Fruit fly (Drosophila melanogaster) whole organism, embryonic: ENCODE results near the gene CG34269.
A peak's percentile ranks its signal among the peaks of the same experiment; 100 is the strongest.

ENCODE experiments used
- Asciz ChIP-seq: fragments of 200-800 bp; sonication (Bioruptor generic); optimal IDR thresholded peaks from 2 replicates; lab custom pipeline; 2017; ENCODE audit warnings: missing biosample characterization, mild to moderate bottlenecking, missing genetic modification characterization, missing genetic modification reagents
- CG10147 ChIP-seq: fragments of 200-800 bp; sonication (Bioruptor generic); optimal IDR thresholded peaks from 2 replicates; lab custom pipeline; 2019; ENCODE audit warnings: missing biosample characterization, mild to moderate bottlenecking, missing genetic modification characterization, moderate library complexity
- CG11398 ChIP-seq: fragments of 200-800 bp; sonication (Bioruptor generic); optimal IDR thresholded peaks from 2 replicates; lab custom pipeline; 2016; ENCODE audit warnings: missing biosample characterization, missing genetic modification characterization
- CG11504 ChIP-seq: fragments of 200-800 bp; sonication (Bioruptor generic); optimal IDR thresholded peaks from 3 replicates; lab custom pipeline; 2019; ENCODE audit warnings: missing biosample characterization, mild to moderate bottlenecking, missing genetic modification characterization, moderate library complexity
- CG14441 ChIP-seq: fragments of 200-800 bp; sonication (Bioruptor generic); IDR thresholded peaks from 2 replicates; pipeline ENCODE4 v1.3.6; 2022; ENCODE audit warnings: missing biosample characterization, missing genetic modification characterization
- CG16815 ChIP-seq: fragments of 200-800 bp; sonication (Bioruptor generic); optimal IDR thresholded peaks from 3 replicates; lab custom pipeline; 2017; ENCODE audit warnings: missing biosample characterization, mild to moderate bottlenecking, missing genetic modification characterization
- CG16863 ChIP-seq: fragments of 200-800 bp; sonication (Bioruptor generic); optimal IDR thresholded peaks from 3 replicates; lab custom pipeline; 2016; ENCODE audit warnings: missing biosample characterization, missing genetic modification characterization
- CG17359 ChIP-seq: fragments of 200-800 bp; sonication (Bioruptor generic); optimal IDR thresholded peaks from 3 replicates; lab custom pipeline; 2018; ENCODE audit warnings: missing biosample characterization, mild to moderate bottlenecking, missing genetic modification characterization, moderate library complexity
- CG18262 ChIP-seq: fragments of 200-800 bp; optimal IDR thresholded peaks from 3 replicates; lab custom pipeline; 2019; ENCODE audit warnings: missing biosample characterization, mild to moderate bottlenecking, missing genetic modification characterization, moderate library complexity
- CG2120 ChIP-seq: fragments of 200-800 bp; sonication (Bioruptor generic); optimal IDR thresholded peaks from 3 replicates; lab custom pipeline; 2016; ENCODE audit warnings: missing biosample characterization, missing genetic modification characterization
- CG31441 ChIP-seq: fragments of 200-800 bp; sonication (Bioruptor generic); IDR thresholded peaks from 2 replicates; pipeline ENCODE4 v1.3.6; 2022; ENCODE audit warnings: missing biosample characterization, missing genetic modification characterization
- CG32532 ChIP-seq: fragments of 200-800 bp; sonication (Bioruptor generic); IDR thresholded peaks from 2 replicates; pipeline ENCODE4 v1.3.6; 2022; ENCODE audit warnings: missing biosample characterization, missing genetic modification characterization
- CG43689 ChIP-seq: fragments of 200-800 bp; sonication (Bioruptor generic); IDR thresholded peaks from 2 replicates; pipeline ENCODE4 v1.3.6; 2022; ENCODE audit warnings: missing biosample characterization, missing genetic modification characterization
- CG7987 ChIP-seq: fragments of 200-800 bp; sonication (Bioruptor generic); optimal IDR thresholded peaks from 2 replicates; lab custom pipeline; 2018; ENCODE audit warnings: missing biosample characterization, mild to moderate bottlenecking, missing genetic modification characterization, moderate library complexity
- CHES-1-like ChIP-seq: fragments of 200-800 bp; sonication (Bioruptor generic); optimal IDR thresholded peaks from 2 replicates; lab custom pipeline; 2016; ENCODE audit warnings: missing biosample characterization, missing genetic modification characterization
- CTCF ChIP-seq: fragments of 200-800 bp; sonication (Bioruptor generic); optimal IDR thresholded peaks from 2 replicates; lab custom pipeline; 2017; ENCODE audit warnings: missing biosample characterization, mild to moderate bottlenecking, missing genetic modification characterization, moderate library complexity
- D19A ChIP-seq: fragments of 200-800 bp; optimal IDR thresholded peaks from 3 replicates; lab custom pipeline; 2019; ENCODE audit warnings: missing biosample characterization, mild to moderate bottlenecking, missing genetic modification characterization, moderate library complexity
- D19B ChIP-seq: fragments of 200-800 bp; sonication (Bioruptor generic); optimal IDR thresholded peaks from 2 replicates; lab custom pipeline; 2017; ENCODE audit warnings: missing biosample characterization, mild to moderate bottlenecking, missing genetic modification characterization
- Doc2 ChIP-seq: fragments of 200-800 bp; sonication (Bioruptor generic); IDR thresholded peaks from 2 replicates; pipeline ENCODE4 v1.3.6; 2022; ENCODE audit warnings: missing biosample characterization, missing genetic modification characterization
- Dp ChIP-seq: fragments of 200-800 bp; sonication (Bioruptor generic); optimal IDR thresholded peaks from 2 replicates; lab custom pipeline; 2018; ENCODE audit warnings: missing biosample characterization, mild to moderate bottlenecking, missing genetic modification characterization, moderate library complexity
- Eip74EF ChIP-seq, 2 experiments: fragments of 200-800 bp in 1 of 2; fragments of >200 bp in 1 of 2; sonication (Bioruptor generic) in 1 of 2; optimal IDR thresholded peaks; 2 replicates each; lab custom pipeline; 2017 to 2019; ENCODE audit warnings: missing biosample characterization in 2 of 2, missing genetic modification characterization in 2 of 2, mild to moderate bottlenecking in 1 of 2, moderate library complexity in 1 of 2
- H15 ChIP-seq: fragments of 200-800 bp; sonication (Bioruptor generic); IDR thresholded peaks from 3 replicates; pipeline ENCODE4 v1.3.6; 2022; ENCODE audit warnings: missing biosample characterization, missing genetic modification characterization
- Hand ChIP-seq: fragments of 200-800 bp; sonication (Bioruptor generic); optimal IDR thresholded peaks from 2 replicates; lab custom pipeline; 2017; ENCODE audit warnings: mild to moderate bottlenecking, missing biosample characterization, missing genetic modification reagents, missing genetic modification characterization
- Kr ChIP-seq: fragments of 200-800 bp; sonication (Bioruptor generic); optimal IDR thresholded peaks from 2 replicates; lab custom pipeline; 2017; ENCODE audit warnings: missing biosample characterization, mild to moderate bottlenecking, missing genetic modification characterization
- Xrp1 ChIP-seq: fragments of 200-800 bp; sonication (Bioruptor generic); IDR thresholded peaks from 2 replicates; pipeline ENCODE4 v1.3.6; 2022; ENCODE audit warnings: missing biosample characterization, missing genetic modification characterization
- chif ChIP-seq, 2 experiments: fragments of 200-800 bp; sonication (Bioruptor generic); optimal IDR thresholded peaks; 3 replicates each; lab custom pipeline; 2016; ENCODE audit warnings: missing biosample characterization in 2 of 2, missing genetic modification characterization in 2 of 2
- ci ChIP-seq: fragments of 200-800 bp; sonication (Bioruptor generic); IDR thresholded peaks from 3 replicates; pipeline ENCODE4 v1.3.6; 2022; ENCODE audit warnings: missing biosample characterization, missing genetic modification characterization
- da ChIP-seq: fragments of 200-800 bp; sonication (Bioruptor generic); optimal IDR thresholded peaks from 2 replicates; lab custom pipeline; 2016; ENCODE audit warnings: missing biosample characterization, missing genetic modification characterization
- danr ChIP-seq: fragments of 200-800 bp; sonication (Bioruptor generic); IDR thresholded peaks from 2 replicates; pipeline ENCODE4 v1.3.6; 2022; ENCODE audit warnings: missing biosample characterization, missing genetic modification characterization
- dati ChIP-seq: fragments of 200-800 bp; sonication (Bioruptor generic); IDR thresholded peaks from 2 replicates; pipeline ENCODE4 v1.3.6; 2022; ENCODE audit warnings: missing biosample characterization, missing genetic modification characterization
- dmrt99B ChIP-seq: fragments of 200-800 bp; sonication (Bioruptor generic); optimal IDR thresholded peaks from 2 replicates; lab custom pipeline; 2018; ENCODE audit warnings: missing biosample characterization, mild to moderate bottlenecking, missing genetic modification characterization, moderate library complexity
- dpn ChIP-seq, 2 experiments: fragments of 200-800 bp; sonication (Bioruptor generic); optimal IDR thresholded peaks; 3 replicates each; lab custom pipeline; 2016; ENCODE audit warnings: missing biosample characterization in 2 of 2, missing genetic modification characterization in 2 of 2
- dysf ChIP-seq: fragments of 200-800 bp; sonication (Bioruptor generic); IDR thresholded peaks from 3 replicates; pipeline ENCODE4 v1.3.6; 2022; ENCODE audit warnings: missing biosample characterization, missing genetic modification characterization
- eve ChIP-seq, 2 experiments: fragments of >200 bp; optimal IDR thresholded peaks; 2 replicates each; lab custom pipeline; 2017; ENCODE audit warnings: missing biosample characterization in 2 of 2, missing genetic modification characterization in 2 of 2
- fd102C ChIP-seq: fragments of 200-800 bp; sonication (Bioruptor generic); optimal IDR thresholded peaks from 2 replicates; lab custom pipeline; 2018; ENCODE audit warnings: missing biosample characterization, mild to moderate bottlenecking, missing genetic modification characterization, moderate library complexity
- fu2 ChIP-seq: fragments of 200-800 bp; sonication (Bioruptor generic); optimal IDR thresholded peaks from 2 replicates; lab custom pipeline; 2016; ENCODE audit warnings: missing biosample characterization, missing genetic modification characterization
- gcm ChIP-seq: fragments of 200-800 bp; sonication (Bioruptor generic); optimal IDR thresholded peaks from 2 replicates; lab custom pipeline; 2019; ENCODE audit warnings: missing biosample characterization, mild to moderate bottlenecking, missing genetic modification characterization, moderate library complexity
- gt ChIP-seq: fragments of 200-800 bp; sonication (Bioruptor generic); IDR thresholded peaks from 2 replicates; pipeline ENCODE4 v1.3.6; 2022; ENCODE audit warnings: missing biosample characterization, missing genetic modification characterization
- her ChIP-seq: fragments of 200-800 bp; sonication (Bioruptor generic); optimal IDR thresholded peaks from 2 replicates; lab custom pipeline; 2016; ENCODE audit warnings: missing biosample characterization, missing genetic modification characterization
- jing ChIP-seq: fragments of 200-800 bp; sonication (Bioruptor generic); optimal IDR thresholded peaks from 2 replicates; lab custom pipeline; 2018; ENCODE audit warnings: missing biosample characterization, mild to moderate bottlenecking, missing genetic modification characterization
- nerfin-1 ChIP-seq: fragments of 200-800 bp; sonication (Bioruptor generic); optimal IDR thresholded peaks from 3 replicates; lab custom pipeline; 2019; ENCODE audit warnings: missing biosample characterization, mild to moderate bottlenecking, missing genetic modification characterization, moderate library complexity
- pnt ChIP-seq: fragments of 200-800 bp; sonication (Bioruptor generic); optimal IDR thresholded peaks from 3 replicates; lab custom pipeline; 2016; ENCODE audit warnings: missing biosample characterization, missing genetic modification characterization
- pros ChIP-seq: fragments of 200-800 bp; sonication (Bioruptor generic); optimal IDR thresholded peaks from 3 replicates; lab custom pipeline; 2019; ENCODE audit warnings: missing biosample characterization, mild to moderate bottlenecking, missing genetic modification characterization, moderate library complexity
- row ChIP-seq: fragments of 200-800 bp; sonication (Bioruptor generic); IDR thresholded peaks from 3 replicates; pipeline ENCODE4 v1.3.6; 2022; ENCODE audit warnings: missing biosample characterization, missing genetic modification characterization
- sc ChIP-seq, 3 experiments: fragments of >200 bp in 2 of 3; fragments of 200-800 bp in 1 of 3; sonication (Bioruptor generic) in 1 of 3; optimal IDR thresholded peaks; 2 replicates in 2 of 3; 3 replicates in 1 of 3; lab custom pipeline; 2017; ENCODE audit warnings: mild to moderate bottlenecking in 1 of 3, missing biosample characterization in 1 of 3, missing genetic modification characterization in 1 of 3, missing genetic modification reagents in 1 of 3
- tap ChIP-seq: fragments of 200-800 bp; optimal IDR thresholded peaks from 3 replicates; lab custom pipeline; 2019; ENCODE audit warnings: missing biosample characterization, mild to moderate bottlenecking, missing genetic modification characterization, moderate library complexity
- tin ChIP-seq: fragments of 200-800 bp; sonication (Bioruptor generic); optimal IDR thresholded peaks from 3 replicates; lab custom pipeline; 2016; ENCODE audit warnings: missing biosample characterization, missing genetic modification characterization
- zfh1 ChIP-seq: fragments of 200-800 bp; sonication (Bioruptor generic); IDR thresholded peaks from 3 replicates; pipeline ENCODE4 v1.3.6; 2022; ENCODE audit warnings: missing biosample characterization, missing genetic modification characterization

Gene CG34269

dm6 chr3L:516948-517599 is 11.1 kb upstream of the CG34269 start (continued):
- peak; percentile 71 for TF ChIP-seq CG17359 (tag; lab: Kevin White, UChicago)
- TF ChIP-seq dpn (GFP tag; optimal IDR thresholded peaks at IDR 0.05; lab: Kevin White, UChicago): peak in 1 of 2 experiments; percentile 0
- no peak for TF ChIP-seq gt (GFP tag; lab: Robert Waterston, UW)
- TF ChIP-seq ci (GFP tag; lab: Robert Waterston, UW): peak; percentile 86
- no peak for TF ChIP-seq CG16815 (GFP tag; lab: Kevin White, UChicago)
- TF ChIP-seq Xrp1 (GFP tag; lab: Robert Waterston, UW): peak; percentile 67
- TF ChIP-seq sc (optimal IDR thresholded peaks at IDR 0.05; lab: Kevin White, UChicago): no peak
- peak; percentile 40 for TF ChIP-seq sc (GFP tag; optimal IDR thresholded peaks at IDR 0.05; lab: Kevin White, UChicago)
- TF ChIP-seq CHES-1-like (GFP tag; lab: Kevin White, UChicago): no peak
- TF ChIP-seq nerfin-1 (tag; lab: Kevin White, UChicago): peak; percentile 3
- TF ChIP-seq pros: no peak
- peak; percentile 71 for TF ChIP-seq CG31441
- no peak for TF ChIP-seq da
- peak; percentile 73 for TF ChIP-seq dmrt99B (tag; lab: Kevin White, UChicago)
- TF ChIP-seq D19A (tag; lab: Kevin White, UChicago): peak; percentile 80
- TF ChIP-seq tap (tag; lab: Kevin White, UChicago): peak; percentile 26
- no peak for TF ChIP-seq danr (GFP tag; lab: Robert Waterston, UW)
- TF ChIP-seq dysf: peak; percentile 50; the same call in 1 of the 3 replicates
- TF ChIP-seq Kr: no peak
- peak in 1 of 2 experiments; percentile 22 for TF ChIP-seq Eip74EF (GFP tag; optimal IDR thresholded peaks at IDR 0.05; lab: Kevin White, UChicago)
- peak; percentile 21 for TF ChIP-seq CG16863 (GFP tag; lab: Kevin White, UChicago)

dm6 chr3L:520465-521216 is 7.5 kb upstream of the CG34269 start:
- no peak for TF ChIP-seq zfh1 (GFP tag; lab: Robert Waterston, UW)
- TF ChIP-seq Kr: no peak
- TF ChIP-seq CTCF (GFP tag; lab: Kevin White, UChicago): peak; percentile 84
- no peak for TF ChIP-seq CG7987
- TF ChIP-seq her (GFP tag; lab: Kevin White, UChicago): no peak
- TF ChIP-seq H15 (GFP tag; lab: Robert Waterston, UW): no peak
- TF ChIP-seq Asciz (GFP tag; lab: Kevin White, UChicago): no peak
- TF ChIP-seq CG11398 (GFP tag; lab: Kevin White, UChicago): no peak
- TF ChIP-seq CG2120 (GFP tag; lab: Kevin White, UChicago): peak; percentile 18
- TF ChIP-seq CG14441 (GFP tag; lab: Robert Waterston, UW): no peak
- TF ChIP-seq Dp (GFP tag; lab: Kevin White, UChicago): no peak
- TF ChIP-seq chif (GFP tag; optimal IDR thresholded peaks at IDR 0.05; lab: Kevin White, UChicago): no peak
- TF ChIP-seq dati: no peak
- no peak for TF ChIP-seq pnt
- TF ChIP-seq CG43689 (GFP tag; lab: Robert Waterston, UW): no peak
- TF ChIP-seq fd102C (GFP tag; lab: Kevin White, UChicago): no peak
- peak; percentile 32 for TF ChIP-seq D19B (GFP tag; lab: Kevin White, UChicago)
- peak; percentile 26; the same call in 1 of the 2 replicates for TF ChIP-seq CG32532 (GFP tag; lab: Robert Waterston, UW)
- TF ChIP-seq tin (GFP tag; lab: Kevin White, UChicago): no peak
- no peak for TF ChIP-seq gcm
- no peak for TF ChIP-seq fu2
- peak; percentile 31; the same call in 1 of the 3 replicates for TF ChIP-seq row (GFP tag; lab: Robert Waterston, UW)
- no peak for TF ChIP-seq CG10147 (GFP tag; lab: Kevin White, UChicago)
- TF ChIP-seq jing: no peak
- TF ChIP-seq Hand (GFP tag; lab: Kevin White, UChicago): no peak
- TF ChIP-seq CG11504 (tag; lab: Kevin White, UChicago): peak; percentile 24
- TF ChIP-seq Doc2: no peak
- peak in 1 of 2 experiments; percentile 19 for TF ChIP-seq eve (GFP tag; optimal IDR thresholded peaks at IDR 0.05; lab: Kevin White, UChicago)
- no peak for TF ChIP-seq CG18262 (tag; lab: Kevin White, UChicago)
